Worm (Caenorhabditis elegans): ENCODE data around the gene oig-5.

Gene oig-5

ce11 chrIV:14790579-14790978 is 16.4 kb upstream of the oig-5 start (continued):
- peak in 1 of 2 experiments; percentile 20 for TF ChIP-seq let-607 (tag; optimal IDR thresholded peaks at IDR 0.05)
- TF ChIP-seq ceh-100 (GFP tag; IDR thresholded peaks at IDR 0.05): no peak
- no peak for TF ChIP-seq ets-4 (GFP tag; optimal IDR thresholded peaks at IDR 0.05)
- TF ChIP-seq Y95B8A.8 (GFP tag; IDR thresholded peaks at IDR 0.05): peak; percentile 68; the same call in 1 of the 2 replicates
- TF ChIP-seq hlh-12 (tag; optimal IDR thresholded peaks at IDR 0.05): no peak
- peak; percentile 21 for TF ChIP-seq lin-54 (GFP tag; optimal IDR thresholded peaks at IDR 0.05)
- peak; percentile 35 for TF ChIP-seq tbp1 (GFP tag; optimal IDR thresholded peaks at IDR 0.05)
- TF ChIP-seq lin-35 (GFP tag; optimal IDR thresholded peaks at IDR 0.05): peak in 1 of 3 experiments; percentile 62
- peak; percentile 48 for TF ChIP-seq hrde-1 (tag; optimal IDR thresholded peaks at IDR 0.05; ENCODE audit: borderline replicate concordance)
- no peak; the same call in 1 of the 2 replicates for TF ChIP-seq madf-8 (GFP tag; conservative IDR thresholded peaks at IDR 0.05)
- TF ChIP-seq ekl-4 (GFP tag; IDR thresholded peaks at IDR 0.05): 0 out of 2 replicates have a peak, but pooled peaks have one; percentile 26
- TF ChIP-seq Y53G8AR.9 (GFP tag; conservative IDR thresholded peaks at IDR 0.05): no peak
- no peak for TF ChIP-seq snpc-3.4 (tag; optimal IDR thresholded peaks at IDR 0.05)
- no peak for TF ChIP-seq dpl-1 (GFP tag; optimal IDR thresholded peaks at IDR 0.05)
- no peak for TF ChIP-seq zfh-2 (GFP tag; conservative IDR thresholded peaks at IDR 0.05)
- no peak for TF ChIP-seq nhr-179 (tag; optimal IDR thresholded peaks at IDR 0.05)
- no peak for TF ChIP-seq ztf-22 (GFP tag; optimal IDR thresholded peaks at IDR 0.05)
- TF ChIP-seq chd-7 (tag; optimal IDR thresholded peaks at IDR 0.05): no peak
- 0 out of 2 replicates have a peak, but pooled peaks have one; percentile 3 for TF ChIP-seq Y56A3A.18 (GFP tag; IDR thresholded peaks at IDR 0.05)
- TF ChIP-seq aptf-3 (GFP tag; IDR thresholded peaks at IDR 0.05): no peak
- no peak for TF ChIP-seq lsy-27 (tag; optimal IDR thresholded peaks at IDR 0.05; ENCODE audit: borderline replicate concordance, insufficient read depth)
- TF ChIP-seq B0261.1 (tag; optimal IDR thresholded peaks at IDR 0.05): no peak
- TF ChIP-seq ceh-40 (GFP tag; IDR thresholded peaks at IDR 0.05): no peak
- TF ChIP-seq efl-1 (GFP tag; optimal IDR thresholded peaks at IDR 0.05): no peak
- peak; percentile 95 for TF ChIP-seq attf-6 (GFP tag; IDR thresholded peaks at IDR 0.05)
- TF ChIP-seq die-1 (tag; optimal IDR thresholded peaks at IDR 0.05): peak; percentile 35
- no peak for TF ChIP-seq zim-3 (tag; optimal IDR thresholded peaks at IDR 0.05)
- no peak for TF ChIP-seq hsf-1 (GFP tag; IDR thresholded peaks at IDR 0.05)
- TF ChIP-seq egl-18 (GFP tag; IDR thresholded peaks at IDR 0.05): no peak
- peak; percentile 76 for TF ChIP-seq Y79H2A.3 (GFP tag; conservative IDR thresholded peaks at IDR 0.05)
- TF ChIP-seq K11D2.4 (GFP tag; IDR thresholded peaks at IDR 0.05): no peak
- TF ChIP-seq B0336.3 (GFP tag; IDR thresholded peaks at IDR 0.05): no peak; the same call in none of the 2 replicates
- TF ChIP-seq sea-2 (GFP tag; IDR thresholded peaks at IDR 0.05): no peak
- TF ChIP-seq pbrm-1 (GFP tag; IDR thresholded peaks at IDR 0.05): 0 out of 2 replicates have a peak, but pooled peaks have one; percentile 7
- TF ChIP-seq C06A6.2 (GFP tag; conservative IDR thresholded peaks at IDR 0.05): no peak
- TF ChIP-seq nfya-2 (GFP tag; IDR thresholded peaks at IDR 0.05): no peak
- TF ChIP-seq Y67H2A.10 (GFP tag; conservative IDR thresholded peaks at IDR 0.05): 0 out of 2 replicates have a peak, but pooled peaks have one; percentile 28
- TF ChIP-seq ceh-27 (GFP tag; optimal IDR thresholded peaks at IDR 0.05): no peak
- TF ChIP-seq aptf-2 (GFP tag; conservative IDR thresholded peaks at IDR 0.05): no peak
- TF ChIP-seq athp-1 (tag; optimal IDR thresholded peaks at IDR 0.05): peak; percentile 31
- TF ChIP-seq F57C9.4 (tag; optimal IDR thresholded peaks at IDR 0.05): no peak
- no peak for TF ChIP-seq dpff-1 (tag; optimal IDR thresholded peaks at IDR 0.05)
- TF ChIP-seq attf-3 (GFP tag; conservative IDR thresholded peaks at IDR 0.05): no peak
- TF ChIP-seq nfyb-1 (GFP tag; IDR thresholded peaks at IDR 0.05): no peak
- TF ChIP-seq nhr-80 (tag; optimal IDR thresholded peaks at IDR 0.05): no peak
- no peak for TF ChIP-seq B0019.2 (GFP tag; conservative IDR thresholded peaks at IDR 0.05)
- TF ChIP-seq egl-44 (GFP tag; IDR thresholded peaks at IDR 0.05): no peak
- peak; percentile 31 for TF ChIP-seq snpc-1.1 (tag; optimal IDR thresholded peaks at IDR 0.05; ENCODE audit: insufficient read depth)
